Fruit fly (Drosophila melanogaster): ENCODE data around the gene CenG1A.

The CenG1A gene

dm6 chr2L:13843692-13844284 is 8.4 kb downstream of the CenG1A start, which contains the start of gene CG33306 (continued):
- TF ChIP-seq Hr38 (GFP tag; optimal IDR thresholded peaks at IDR 0.05) (no peak), Sox102F (GFP tag; optimal IDR thresholded peaks at IDR 0.05) (no peak), CG9139 (GFP tag; optimal IDR thresholded peaks at IDR 0.05) (no peak), esn (GFP tag; optimal IDR thresholded peaks at IDR 0.05) (peak; percentile 50), CG32006 (GFP tag; optimal IDR thresholded peaks at IDR 0.05) (no peak), acj6 (GFP tag; optimal IDR thresholded peaks at IDR 0.05) (peak; percentile 7), spab (GFP tag; optimal IDR thresholded peaks at IDR 0.05) (no peak), CG4318 (GFP tag; optimal IDR thresholded peaks at IDR 0.05) (no peak), Met (GFP tag; optimal IDR thresholded peaks at IDR 0.05) (peak; percentile 55), CG1621 (tag; optimal IDR thresholded peaks at IDR 0.05) (no peak), Smox (GFP tag; optimal IDR thresholded peaks at IDR 0.05) (no peak), Gug (GFP tag; IDR thresholded peaks at IDR 0.05) (no peak), CG8319 (GFP tag; optimal IDR thresholded peaks at IDR 0.05) (no peak), CG16779 (tag; optimal IDR thresholded peaks at IDR 0.05) (no peak), Hr39 (GFP tag; optimal IDR thresholded peaks at IDR 0.05) (no peak), Sox15 (GFP tag; optimal IDR thresholded peaks at IDR 0.05) (no peak), CG6792 (GFP tag; optimal IDR thresholded peaks at IDR 0.05) (no peak), CG8632 (GFP tag; optimal IDR thresholded peaks at IDR 0.05) (no peak), Blimp-1 (GFP tag; optimal IDR thresholded peaks at IDR 0.05) (no peak)

dm6 chr2L:13845178-13845577 is 9.8 kb downstream of the CenG1A start, which contains the start of gene CG8997:
Gene CG8997, minus strand, starts transcription at chr2L:13845325.
- TF ChIP-seq fd85E (GFP tag; optimal IDR thresholded peaks at IDR 0.05) = no peak
- TF ChIP-seq svp (GFP tag) = peak; percentile 31

- peak; percentile 33 for TF ChIP-seq vri (GFP tag; optimal IDR thresholded peaks at IDR 0.05)
- no peak for TF ChIP-seq Ets21C (GFP tag; optimal IDR thresholded peaks at IDR 0.05)
Observed at dm6 chr2L:13846239-13846802, 11.0 kb downstream of the CenG1A start, which contains the start of gene CG7916. Gene CG7916, plus strand, starts transcription at chr2L:13846752.

- TF ChIP-seq cyc (GFP tag; optimal IDR thresholded peaks at IDR 0.05) = no peak
- TF ChIP-seq esn (GFP tag; optimal IDR thresholded peaks at IDR 0.05) = no peak
- no peak for TF ChIP-seq dac (GFP tag; optimal IDR thresholded peaks at IDR 0.05)
- TF ChIP-seq CG3032 (tag; optimal IDR thresholded peaks at IDR 0.05) = no peak
Observed at dm6 chr2L:13847625-13848024, 12.3 kb downstream of the CenG1A start, which contains the start of gene CG7953. Gene CG7953, plus strand, starts transcription at chr2L:13847925.

- no peak for TF ChIP-seq salr (GFP tag; optimal IDR thresholded peaks at IDR 0.05)
- TF ChIP-seq net (GFP tag; optimal IDR thresholded peaks at IDR 0.05) = no peak
- TF ChIP-seq CG6163 (GFP tag; IDR thresholded peaks at IDR 0.05) = no peak
- no peak for TF ChIP-seq cyc (GFP tag; optimal IDR thresholded peaks at IDR 0.05)
- no peak for TF ChIP-seq Hr39 (GFP tag; optimal IDR thresholded peaks at IDR 0.05)
- no peak for TF ChIP-seq CG6854 (GFP tag; optimal IDR thresholded peaks at IDR 0.05)
- TF ChIP-seq Gug (GFP tag; IDR thresholded peaks at IDR 0.05) = no peak
- TF ChIP-seq ss (GFP tag; optimal IDR thresholded peaks at IDR 0.05) = no peak
- no peak for TF ChIP-seq Met (GFP tag; optimal IDR thresholded peaks at IDR 0.05)
- no peak for TF ChIP-seq Eip93F (GFP tag; optimal IDR thresholded peaks at IDR 0.05)
- no peak for TF ChIP-seq eg (GFP tag; IDR thresholded peaks at IDR 0.05)
- TF ChIP-seq CG8319 (GFP tag; optimal IDR thresholded peaks at IDR 0.05) = no peak
- TF ChIP-seq CG6808 (GFP tag; optimal IDR thresholded peaks at IDR 0.05) = no peak
- TF ChIP-seq Sox15 (GFP tag; optimal IDR thresholded peaks at IDR 0.05) = no peak
- no peak for TF ChIP-seq CG3032 (tag; optimal IDR thresholded peaks at IDR 0.05)
- no peak for TF ChIP-seq pdm3 (GFP tag; optimal IDR thresholded peaks at IDR 0.05)
- no peak for TF ChIP-seq Hr38 (GFP tag; optimal IDR thresholded peaks at IDR 0.05)
- no peak for TF ChIP-seq CG32006 (GFP tag; optimal IDR thresholded peaks at IDR 0.05)
Observed at dm6 chr2L:13849125-13849524, 13.8 kb downstream of the CenG1A start, which contains the start of gene CG7968. Gene CG7968, plus strand, starts transcription at chr2L:13849400.

Measured in whole organism, prepupa.